Fruit fly (Drosophila melanogaster) whole organism, embryonic: Measurements from ENCODE around the gene CG43121.

Experiments used
- Asciz ChIP-seq: fragments of 200-800 bp; sonication (Bioruptor generic); optimal IDR thresholded peaks from 2 replicates; lab custom pipeline; 2017; ENCODE audit warnings: missing biosample characterization, mild to moderate bottlenecking, missing genetic modification characterization, missing genetic modification reagents
- Bgb ChIP-seq: fragments of 200-800 bp; sonication (Bioruptor generic); IDR thresholded peaks from 2 replicates; pipeline ENCODE4 v1.3.6; 2022; ENCODE audit warnings: missing biosample characterization, missing genetic modification characterization; ENCODE audit not compliant: partially characterized antibody
- BtbVII ChIP-seq: fragments of 200-800 bp; sonication (Bioruptor generic); optimal IDR thresholded peaks from 3 replicates; lab custom pipeline; 2017; ENCODE audit warnings: missing biosample characterization, mild to moderate bottlenecking, missing genetic modification characterization
- CG10959 ChIP-seq: fragments of 200-800 bp; sonication (Bioruptor generic); IDR thresholded peaks from 2 replicates; pipeline ENCODE4 v1.3.6; 2022; ENCODE audit warnings: missing biosample characterization, missing genetic modification characterization
- CG11398 ChIP-seq: fragments of 200-800 bp; sonication (Bioruptor generic); optimal IDR thresholded peaks from 2 replicates; lab custom pipeline; 2016; ENCODE audit warnings: missing biosample characterization, missing genetic modification characterization
- CG11696 ChIP-seq: fragments of 200-800 bp; sonication (Bioruptor generic); IDR thresholded peaks from 2 replicates; pipeline ENCODE4 v1.3.6; 2022; ENCODE audit warnings: missing biosample characterization, missing genetic modification characterization
- CG12299 ChIP-seq: fragments of 200-800 bp; sonication (Bioruptor generic); optimal IDR thresholded peaks from 2 replicates; lab custom pipeline; 2018; ENCODE audit warnings: missing biosample characterization, mild to moderate bottlenecking, missing genetic modification characterization
- CG13424 ChIP-seq: fragments of 200-800 bp; sonication (Bioruptor generic); optimal IDR thresholded peaks from 2 replicates; lab custom pipeline; 2019; ENCODE audit warnings: missing biosample characterization, mild to moderate bottlenecking, missing genetic modification characterization, moderate library complexity
- CG13894 ChIP-seq: fragments of 200-800 bp; sonication (Bioruptor generic); optimal IDR thresholded peaks from 3 replicates; lab custom pipeline; 2018; ENCODE audit warnings: missing biosample characterization, mild to moderate bottlenecking, missing genetic modification characterization, moderate library complexity
- CG14860 ChIP-seq: fragments of 200-800 bp; sonication (Bioruptor generic); IDR thresholded peaks from 3 replicates; pipeline ENCODE4 v1.3.6; 2022; ENCODE audit warnings: missing biosample characterization, missing genetic modification characterization; ENCODE audit not compliant: partially characterized antibody
- CG15696 ChIP-seq: fragments of 200-800 bp; sonication (Bioruptor generic); optimal IDR thresholded peaks from 2 replicates; lab custom pipeline; 2019; ENCODE audit warnings: missing biosample characterization, mild to moderate bottlenecking, missing genetic modification characterization, moderate library complexity
- CG1602 ChIP-seq: fragments of 200-800 bp; sonication (Bioruptor generic); optimal IDR thresholded peaks from 3 replicates; lab custom pipeline; 2016; ENCODE audit warnings: missing biosample characterization, missing genetic modification characterization
- CG17361 ChIP-seq: fragments of 200-800 bp; sonication (Bioruptor generic); IDR thresholded peaks from 3 replicates; pipeline ENCODE4 v1.3.6; 2022; ENCODE audit warnings: missing biosample characterization, missing genetic modification characterization
- CG2199 ChIP-seq: fragments of 200-800 bp; sonication (Bioruptor generic); IDR thresholded peaks from 3 replicates; pipeline ENCODE4 v1.3.6; 2022; ENCODE audit warnings: missing biosample characterization, missing genetic modification characterization
- CG31365 ChIP-seq: fragments of 200-800 bp; sonication (Bioruptor generic); optimal IDR thresholded peaks from 2 replicates; lab custom pipeline; 2018; ENCODE audit warnings: missing biosample characterization, mild to moderate bottlenecking, missing genetic modification characterization
- CG33213 ChIP-seq: fragments of 200-800 bp; sonication (Bioruptor generic); optimal IDR thresholded peaks from 3 replicates; lab custom pipeline; 2016; ENCODE audit warnings: missing biosample characterization, missing genetic modification characterization
- CG34422 ChIP-seq: fragments of 200-800 bp; sonication (Bioruptor generic); IDR thresholded peaks from 3 replicates; pipeline ENCODE4 v1.3.6; 2022; ENCODE audit warnings: missing biosample characterization, missing genetic modification characterization
- CG3726 ChIP-seq: fragments of 200-800 bp; sonication (Bioruptor generic); IDR thresholded peaks from 3 replicates; pipeline ENCODE4, ENCODE4 v1.3.6; 2022; ENCODE audit warnings: missing biosample characterization, missing genetic modification characterization
- CG6272 ChIP-seq: fragments of 200-800 bp; sonication (Bioruptor generic); IDR thresholded peaks from 2 replicates; pipeline ENCODE4 v1.3.6; 2022; ENCODE audit warnings: missing biosample characterization, missing genetic modification characterization
- CG6791 ChIP-seq: fragments of 200-800 bp; sonication (Bioruptor generic); IDR thresholded peaks from 3 replicates; pipeline ENCODE4 v1.3.6; 2022; ENCODE audit warnings: missing biosample characterization, missing genetic modification characterization; ENCODE audit not compliant: partially characterized antibody
- CG6854 ChIP-seq: fragments of 200-800 bp; sonication (Bioruptor generic); optimal IDR thresholded peaks from 3 replicates; lab custom pipeline; 2017; ENCODE audit warnings: missing biosample characterization, mild to moderate bottlenecking, missing genetic modification characterization
- CG7987 ChIP-seq: fragments of 200-800 bp; sonication (Bioruptor generic); optimal IDR thresholded peaks from 2 replicates; lab custom pipeline; 2018; ENCODE audit warnings: missing biosample characterization, mild to moderate bottlenecking, missing genetic modification characterization, moderate library complexity
- CG9932 ChIP-seq: fragments of 200-800 bp; sonication (Bioruptor generic); IDR thresholded peaks from 2 replicates; pipeline ENCODE4 v1.3.6; 2022; ENCODE audit warnings: missing biosample characterization, missing genetic modification characterization
- Dip3 ChIP-seq: fragments of 200-800 bp; sonication (Bioruptor generic); optimal IDR thresholded peaks from 3 replicates; lab custom pipeline; 2016; ENCODE audit warnings: missing biosample characterization, missing genetic modification characterization
- Doc2 ChIP-seq: fragments of 200-800 bp; sonication (Bioruptor generic); IDR thresholded peaks from 2 replicates; pipeline ENCODE4 v1.3.6; 2022; ENCODE audit warnings: missing biosample characterization, missing genetic modification characterization
- Dp ChIP-seq: fragments of 200-800 bp; sonication (Bioruptor generic); optimal IDR thresholded peaks from 2 replicates; lab custom pipeline; 2018; ENCODE audit warnings: missing biosample characterization, mild to moderate bottlenecking, missing genetic modification characterization, moderate library complexity
- GATAe ChIP-seq: fragments of 200-800 bp; sonication (Bioruptor generic); conservative IDR thresholded peaks from 2 replicates; pipeline ENCODE4 v1.3.6; 2022; ENCODE audit warnings: missing biosample characterization, missing genetic modification characterization
- Hsf ChIP-seq: fragments of 200-800 bp; sonication (Bioruptor generic); optimal IDR thresholded peaks from 3 replicates; lab custom pipeline; 2016; ENCODE audit warnings: missing biosample characterization, missing genetic modification characterization
- Lim3 ChIP-seq: fragments of 200-800 bp; sonication (Bioruptor generic); IDR thresholded peaks from 2 replicates; pipeline ENCODE4 v1.3.6; 2022; ENCODE audit warnings: missing biosample characterization, missing genetic modification characterization
- NFAT ChIP-seq: fragments of 200-800 bp; sonication (Bioruptor generic); IDR thresholded peaks from 2 replicates; pipeline ENCODE4 v1.3.6; 2022; ENCODE audit warnings: missing biosample characterization, missing genetic modification characterization
- Nf-YB ChIP-seq: fragments of 200-800 bp; sonication (Bioruptor generic); optimal IDR thresholded peaks from 3 replicates; lab custom pipeline; 2019; ENCODE audit warnings: missing biosample characterization, mild to moderate bottlenecking, missing genetic modification characterization, moderate library complexity
- Spps ChIP-seq: fragments of 200-800 bp; sonication (Bioruptor generic); optimal IDR thresholded peaks from 2 replicates; lab custom pipeline; 2018; ENCODE audit warnings: missing biosample characterization, mild to moderate bottlenecking, missing genetic modification characterization
- Usf ChIP-seq: fragments of 200-800 bp; sonication (Bioruptor generic); optimal IDR thresholded peaks from 2 replicates; lab custom pipeline; 2017; ENCODE audit warnings: missing genotype, missing biosample characterization, missing genetic modification characterization
- abd-A ChIP-seq: fragments of 200-800 bp; sonication (Bioruptor generic); optimal IDR thresholded peaks from 3 replicates; lab custom pipeline; 2019; ENCODE audit warnings: missing biosample characterization, mild to moderate bottlenecking, missing genetic modification characterization, moderate library complexity
- az2 ChIP-seq: fragments of 200-800 bp; sonication (Bioruptor generic); optimal IDR thresholded peaks from 3 replicates; lab custom pipeline; 2016; ENCODE audit warnings: missing biosample characterization, missing genetic modification characterization
- caup ChIP-seq: fragments of 200-800 bp; sonication (Bioruptor generic); optimal IDR thresholded peaks from 3 replicates; lab custom pipeline; 2017; ENCODE audit warnings: missing biosample characterization, mild to moderate bottlenecking, missing genetic modification characterization, moderate library complexity; ENCODE audit not compliant: severe bottlenecking
- disco-r ChIP-seq: fragments of 200-800 bp; sonication (Bioruptor generic); optimal IDR thresholded peaks from 2 replicates; lab custom pipeline; 2016; ENCODE audit warnings: missing biosample characterization, missing genetic modification characterization
- dmrt11E ChIP-seq: fragments of 200-800 bp; sonication (Bioruptor generic); optimal IDR thresholded peaks from 3 replicates; lab custom pipeline; 2018; ENCODE audit warnings: missing biosample characterization, mild to moderate bottlenecking, missing genetic modification characterization, moderate library complexity
- ewg ChIP-seq: fragments of 200-800 bp; sonication (Bioruptor generic); optimal IDR thresholded peaks from 3 replicates; lab custom pipeline; 2017; ENCODE audit warnings: mild to moderate bottlenecking, missing biosample characterization, missing genetic modification reagents, missing genetic modification characterization
- gce ChIP-seq: fragments of 200-800 bp; sonication (Bioruptor generic); IDR thresholded peaks from 3 replicates; pipeline ENCODE4 v1.3.6; 2022; ENCODE audit warnings: missing biosample characterization, missing genetic modification characterization
- jing ChIP-seq: fragments of 200-800 bp; sonication (Bioruptor generic); optimal IDR thresholded peaks from 2 replicates; lab custom pipeline; 2018; ENCODE audit warnings: missing biosample characterization, mild to moderate bottlenecking, missing genetic modification characterization
- kni ChIP-seq: fragments of 200-800 bp; sonication (Bioruptor generic); optimal IDR thresholded peaks from 3 replicates; lab custom pipeline; 2017; ENCODE audit warnings: mild to moderate bottlenecking, missing biosample characterization, missing genetic modification reagents, missing genetic modification characterization
- mirr ChIP-seq: fragments of 200-800 bp; sonication (Bioruptor generic); optimal IDR thresholded peaks from 3 replicates; lab custom pipeline; 2018; ENCODE audit warnings: missing biosample characterization, mild to moderate bottlenecking, missing genetic modification characterization
- salm ChIP-seq: fragments of 200-800 bp; sonication (Bioruptor generic); optimal IDR thresholded peaks from 2 replicates; lab custom pipeline; 2018; ENCODE audit warnings: missing biosample characterization, mild to moderate bottlenecking, missing genetic modification characterization
- sim ChIP-seq: fragments of 200-800 bp; sonication (Bioruptor generic); IDR thresholded peaks from 2 replicates; pipeline ENCODE4 v1.3.6; 2022; ENCODE audit warnings: missing biosample characterization, missing genetic modification characterization
- sisA ChIP-seq: fragments of 200-800 bp; sonication (Bioruptor generic); IDR thresholded peaks from 2 replicates; pipeline ENCODE4 v1.3.6; 2022; ENCODE audit warnings: missing biosample characterization, missing genetic modification characterization
- tap ChIP-seq: fragments of 200-800 bp; optimal IDR thresholded peaks from 3 replicates; lab custom pipeline; 2019; ENCODE audit warnings: missing biosample characterization, mild to moderate bottlenecking, missing genetic modification characterization, moderate library complexity
- tio ChIP-seq: fragments of 200-800 bp; sonication (Bioruptor generic); optimal IDR thresholded peaks from 2 replicates; lab custom pipeline; 2017; ENCODE audit warnings: missing biosample characterization, missing genetic modification characterization, inconsistent platforms
- trh ChIP-seq: fragments of 200-800 bp; sonication (Bioruptor generic); optimal IDR thresholded peaks from 2 replicates; lab custom pipeline; 2016; ENCODE audit warnings: missing biosample characterization, missing genetic modification characterization
- unc-4 ChIP-seq: fragments of 200-800 bp; sonication (Bioruptor generic); IDR thresholded peaks from 2 replicates; pipeline ENCODE4 v1.3.6; 2022; ENCODE audit warnings: missing biosample characterization, missing genetic modification characterization; ENCODE audit not compliant: partially characterized antibody
- yki ChIP-seq: fragments of >200 bp; optimal IDR thresholded peaks from 3 replicates; lab custom pipeline; 2018

Gene CG43121

DNA sequence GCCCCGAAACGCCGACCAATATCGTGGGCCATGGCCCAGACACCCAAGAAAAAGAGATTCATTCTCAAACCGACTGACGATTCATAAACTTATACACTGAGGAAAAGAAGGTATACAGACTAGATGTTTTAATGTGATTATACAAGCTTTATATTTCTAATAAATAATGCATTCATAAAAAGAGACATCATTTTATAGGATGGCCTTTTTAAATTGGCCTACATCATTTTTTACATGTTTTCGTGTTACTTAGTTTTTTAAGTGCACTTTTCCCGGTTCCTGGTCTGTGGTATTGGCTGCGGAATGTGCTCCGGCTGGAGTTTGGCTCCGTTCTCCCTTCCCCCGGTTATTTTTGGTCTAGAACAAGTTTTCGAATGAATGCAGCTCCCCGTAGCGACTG, 19.7 kb downstream of the CG43121 start (continued):
- TF ChIP-seq caup (peak; percentile 40), yki (lab: Kevin White, UChicago) (no peak), CG2199 (GFP tag; lab: Robert Waterston, UW) (no peak), salm (peak; percentile 66), GATAe (GFP tag; lab: Robert Waterston, UW) (no peak), Dip3 (GFP tag; lab: Kevin White, UChicago) (peak; percentile 25), jing (GFP tag; lab: Kevin White, UChicago) (peak; percentile 50), tio (GFP tag; lab: Kevin White, UChicago) (peak; percentile 66), BtbVII (GFP tag; lab: Kevin White, UChicago) (peak; percentile 57), sim (GFP tag; lab: Robert Waterston, UW) (peak; percentile 79; the same call in 1 of the 2 replicates), trh (GFP tag; lab: Kevin White, UChicago) (peak; percentile 50), CG6854 (no peak), CG10959 (GFP tag; lab: Robert Waterston, UW) (peak; percentile 80), CG13424 (tag; lab: Kevin White, UChicago) (peak; percentile 78), CG14860 (GFP tag; lab: Robert Waterston, UW) (no peak), CG13894 (no peak), Lim3 (GFP tag; lab: Robert Waterston, UW) (no peak), mirr (no peak), Bgb (GFP tag; lab: Robert Waterston, UW) (no peak), Asciz (GFP tag; lab: Kevin White, UChicago) (peak; percentile 69), CG34422 (GFP tag; lab: Robert Waterston, UW) (no peak), CG7987 (GFP tag; lab: Kevin White, UChicago) (no peak), tap (peak; percentile 80), Hsf (GFP tag; lab: Kevin White, UChicago) (peak; percentile 74), gce (GFP tag; lab: Robert Waterston, UW) (0 out of 3 replicates have a peak, but pooled peaks have one; percentile 54), NFAT (GFP tag; lab: Robert Waterston, UW) (no peak), CG17361 (GFP tag; lab: Robert Waterston, UW) (peak; percentile 89), Dp (GFP tag; lab: Kevin White, UChicago) (no peak), CG9932 (GFP tag; lab: Robert Waterston, UW) (no peak), Spps (tag; lab: Kevin White, UChicago) (peak; percentile 94), kni (peak; percentile 30), Doc2 (GFP tag; lab: Robert Waterston, UW) (no peak), ewg (peak; percentile 68), dmrt11E (peak; percentile 94), sisA (peak; percentile 82), abd-A (no peak), CG1602 (peak; percentile 85), CG12299 (peak; percentile 69), CG15696 (peak; percentile 53), CG6272 (GFP tag; lab: Robert Waterston, UW) (no peak), CG11696 (GFP tag; lab: Robert Waterston, UW) (0 out of 2 replicates have a peak, but pooled peaks have one; percentile 35), Nf-YB (peak; percentile 72), disco-r (GFP tag; lab: Kevin White, UChicago) (peak; percentile 21), CG31365 (tag; lab: Kevin White, UChicago) (no peak), az2 (GFP tag; lab: Kevin White, UChicago) (peak; percentile 86), CG33213 (GFP tag; lab: Kevin White, UChicago) (peak; percentile 23), CG3726 (peak; percentile 41; the same call in 1 of the 3 replicates), Usf (GFP tag; lab: Kevin White, UChicago) (peak; percentile 30), CG11398 (peak; percentile 76), CG6791 (GFP tag; lab: Robert Waterston, UW) (no peak), unc-4 (GFP tag; lab: Robert Waterston, UW) (no peak)
